Fruit fly (Drosophila melanogaster): Measurements from ENCODE around the gene polo.

DNA sequence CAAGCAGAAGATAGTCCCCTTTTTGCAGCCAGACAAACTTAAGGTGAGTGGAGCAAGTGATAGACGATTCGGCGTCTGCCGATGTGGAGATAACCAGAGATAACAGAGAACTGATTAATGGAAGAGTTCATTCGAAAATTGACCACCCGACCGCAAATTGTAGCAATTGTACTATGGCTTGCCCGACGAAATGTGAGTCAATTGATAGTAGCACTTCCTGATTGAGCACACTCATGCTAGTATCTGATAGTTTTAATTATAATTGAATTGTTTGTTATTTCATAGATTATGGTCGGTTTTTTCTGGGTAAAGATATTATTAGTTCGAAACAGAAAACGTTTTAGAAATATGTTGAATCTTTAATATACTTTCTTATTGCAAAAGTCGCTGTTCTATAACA, 44.9 kb downstream of the polo start:
- no peak for TF ChIP-seq CG8478 (optimal IDR thresholded peaks at IDR 0.05)
- no peak for TF ChIP-seq CTCF (optimal IDR thresholded peaks at IDR 0.05)

Measured in S2 (cell line).